Worm (Caenorhabditis elegans): ENCODE data around the gene C25E10.5.

- no peak for TF ChIP-seq ztf-23 (GFP tag; IDR thresholded peaks at IDR 0.05)
- no peak for TF ChIP-seq ref-1 (GFP tag; conservative IDR thresholded peaks at IDR 0.05)
- TF ChIP-seq ztf-29 (GFP tag; IDR thresholded peaks at IDR 0.05) = no peak
- TF ChIP-seq klf-2 (GFP tag; conservative IDR thresholded peaks at IDR 0.05) = no peak
- TF ChIP-seq flt-1 (GFP tag; IDR thresholded peaks at IDR 0.05) = no peak
- TF ChIP-seq tab-1 (GFP tag; IDR thresholded peaks at IDR 0.05) = no peak
- no peak for TF ChIP-seq cog-1 (tag; optimal IDR thresholded peaks at IDR 0.05)
These were observed 39.3 kb downstream of the C25E10.5 start, which contains the start of gene T27E4.5 for ce11 chrV:9069680-9070079.
